Worm (Caenorhabditis elegans) whole organism, L1 larva: ENCODE measurements around the gene F52H2.5.
A peak's percentile ranks its signal among the peaks of the same experiment; 100 is the strongest.

Experiments used
- C04F5.9 ChIP-seq: sonication (generic microtip); optimal IDR thresholded peaks from 2 replicates; lab custom pipeline; 2016; ENCODE audit warnings: missing genetic modification characterization, missing compliant biosample characterization
- C34B4.2 ChIP-seq: sonication (generic microtip); optimal IDR thresholded peaks from 2 replicates; lab custom pipeline; 2017; ENCODE audit warnings: mild to moderate bottlenecking, missing genetic modification characterization, missing compliant biosample characterization
- F16B12.6 ChIP-seq: fragments of 150-350 bp; optimal IDR thresholded peaks from 2 replicates; lab custom pipeline; 2014; ENCODE audit warnings: missing biosample characterization, missing genetic modification characterization
- aha-1 ChIP-seq: fragments of 150-350 bp; optimal IDR thresholded peaks from 2 replicates; lab custom pipeline; 2014; ENCODE audit warnings: missing biosample characterization, missing genetic modification characterization
- alr-1 ChIP-seq: fragments of 200-800 bp; sonication (Bioruptor generic); optimal IDR thresholded peaks from 2 replicates; lab custom pipeline; 2018; ENCODE audit warnings: borderline replicate concordance, mild to moderate bottlenecking, missing genetic modification characterization, missing compliant biosample characterization
- ama-1 ChIP-seq: fragments of 150-350 bp; optimal IDR thresholded peaks from 2 replicates; lab custom pipeline; 2014
- ceh-8 ChIP-seq: fragments of 200-800 bp; sonication (Bioruptor generic); optimal IDR thresholded peaks from 2 replicates; lab custom pipeline; 2018; ENCODE audit warnings: mild to moderate bottlenecking, missing genetic modification characterization, moderate library complexity, missing compliant biosample characterization
- ceh-82 ChIP-seq, 3 experiments: fragments of 150-350 bp in 1 of 3; sonication (generic microtip) in 2 of 3; optimal IDR thresholded peaks; 2 replicates each; lab custom pipeline; 2014 to 2017; ENCODE audit warnings: missing biosample characterization in 3 of 3, missing genetic modification characterization in 3 of 3
- dpl-1 ChIP-seq, 3 experiments: fragments of 150-350 bp in 2 of 3; sonication (generic microtip) in 1 of 3; optimal IDR thresholded peaks; 2 replicates each; lab custom pipeline; 2014 to 2017; ENCODE audit warnings: missing biosample characterization in 3 of 3, missing genetic modification characterization in 3 of 3, missing genetic modification reagents in 3 of 3
- efl-1 ChIP-seq, 4 experiments: fragments of 150-350 bp; optimal IDR thresholded peaks in 3 of 4; peaks in 1 of 4; 1 replicate in 1 of 4; 2 replicates in 3 of 4; lab custom pipeline; 2014; ENCODE audit warnings: missing biosample characterization in 2 of 4, missing genetic modification characterization in 2 of 4, missing genetic modification reagents in 2 of 4
- efl-3 ChIP-seq: fragments of 200-800 bp; sonication (Bioruptor generic); optimal IDR thresholded peaks from 2 replicates; lab custom pipeline; 2018; ENCODE audit warnings: mild to moderate bottlenecking, missing genetic modification characterization, missing compliant biosample characterization
- egl-13 ChIP-seq: sonication (generic microtip); optimal IDR thresholded peaks from 2 replicates; lab custom pipeline; 2016; ENCODE audit warnings: missing genotype, missing genetic modification reagents, missing genetic modification characterization, missing compliant biosample characterization
- egl-27 ChIP-seq, 2 experiments: fragments of 150-350 bp in 1 of 2; sonication (generic microtip); optimal IDR thresholded peaks; 3 replicates each; lab custom pipeline; 2017 to 2018; ENCODE audit warnings: missing biosample characterization in 2 of 2, missing genetic modification characterization in 2 of 2, missing genetic modification reagents in 2 of 2
- elt-2 ChIP-seq: sonication (generic microtip); optimal IDR thresholded peaks from 2 replicates; lab custom pipeline; 2016; ENCODE audit warnings: missing genetic modification characterization, mild to moderate bottlenecking, inconsistent platforms, missing compliant biosample characterization, missing genetic modification reagents
- ets-5 ChIP-seq: fragments of 200-800 bp; sonication (Bioruptor generic); IDR thresholded peaks from 2 replicates; pipeline ENCODE4 v1.3.6; 2022; ENCODE audit warnings: missing genetic modification characterization, missing compliant biosample characterization
- fkh-8 ChIP-seq: sonication (generic microtip); optimal IDR thresholded peaks from 2 replicates; lab custom pipeline; 2016; ENCODE audit warnings: mild to moderate bottlenecking, missing genetic modification characterization, missing compliant biosample characterization
- fos-1 ChIP-seq: fragments of 150-350 bp; optimal IDR thresholded peaks from 2 replicates; lab custom pipeline; 2014; ENCODE audit warnings: missing biosample characterization, missing genetic modification characterization
- hlh-17 ChIP-seq: fragments of 200-800 bp; sonication (Bioruptor generic); optimal IDR thresholded peaks from 2 replicates; lab custom pipeline; 2018; ENCODE audit warnings: missing genetic modification characterization, mild to moderate bottlenecking, missing compliant biosample characterization, moderate library complexity, borderline replicate concordance
- hpl-2 ChIP-seq: fragments of 150-350 bp; optimal IDR thresholded peaks from 2 replicates; lab custom pipeline; 2014; ENCODE audit warnings: missing biosample characterization, missing genetic modification reagents, missing genetic modification characterization
- irx-1 ChIP-seq: sonication (generic microtip); optimal IDR thresholded peaks from 2 replicates; lab custom pipeline; 2016; ENCODE audit warnings: missing genetic modification characterization, missing compliant biosample characterization
- jun-1 ChIP-seq: fragments of 150-350 bp; optimal IDR thresholded peaks from 2 replicates; lab custom pipeline; 2014; ENCODE audit warnings: missing biosample characterization, missing genetic modification reagents, missing genetic modification characterization
- lin-13 ChIP-seq: fragments of 150-350 bp; optimal IDR thresholded peaks from 2 replicates; lab custom pipeline; 2014; ENCODE audit warnings: missing biosample characterization, missing genetic modification reagents, missing genetic modification characterization
- lin-14 ChIP-seq: fragments of 200-800 bp; sonication (Bioruptor generic); optimal IDR thresholded peaks from 2 replicates; lab custom pipeline; 2018; ENCODE audit warnings: mild to moderate bottlenecking, missing genetic modification characterization, moderate library complexity, missing compliant biosample characterization
- lin-15B ChIP-seq: fragments of 150-350 bp; sonication (generic microtip); optimal IDR thresholded peaks from 3 replicates; lab custom pipeline; 2014; ENCODE audit warnings: missing biosample characterization, missing genetic modification characterization
- lin-35 ChIP-seq, 2 experiments: fragments of 150-350 bp; optimal IDR thresholded peaks; 2 replicates each; lab custom pipeline; 2014; ENCODE audit warnings: missing biosample characterization in 2 of 2, missing genetic modification characterization in 2 of 2, missing genetic modification reagents in 2 of 2
- lir-3 ChIP-seq: sonication (generic microtip); optimal IDR thresholded peaks from 2 replicates; lab custom pipeline; 2016; ENCODE audit warnings: mild to moderate bottlenecking, missing genetic modification characterization, moderate library complexity, missing compliant biosample characterization; ENCODE audit not compliant: poor library complexity
- lsy-2 ChIP-seq, 2 experiments: fragments of 150-350 bp; optimal IDR thresholded peaks; 2 replicates each; lab custom pipeline; 2014; ENCODE audit warnings: missing biosample characterization in 2 of 2, missing genetic modification characterization in 2 of 2
- mef-2 ChIP-seq: fragments of 150-350 bp; optimal IDR thresholded peaks from 2 replicates; lab custom pipeline; 2014; ENCODE audit warnings: missing biosample characterization, missing genetic modification characterization
- mep-1 ChIP-seq: fragments of 150-350 bp; optimal IDR thresholded peaks from 2 replicates; lab custom pipeline; 2014; ENCODE audit warnings: missing biosample characterization, missing genetic modification characterization
- nhr-11 ChIP-seq: fragments of 150-350 bp; optimal IDR thresholded peaks from 2 replicates; lab custom pipeline; 2014; ENCODE audit warnings: missing biosample characterization, missing genetic modification characterization
- nhr-12 ChIP-seq: sonication (generic microtip); optimal IDR thresholded peaks from 2 replicates; lab custom pipeline; 2017; ENCODE audit warnings: missing biosample characterization, missing genetic modification characterization
- nhr-237 ChIP-seq: fragments of 150-350 bp; optimal IDR thresholded peaks from 2 replicates; lab custom pipeline; 2014; ENCODE audit warnings: missing biosample characterization, missing genetic modification characterization
- nhr-76 ChIP-seq: sonication (generic microtip); optimal IDR thresholded peaks from 2 replicates; lab custom pipeline; 2017; ENCODE audit warnings: missing biosample characterization, missing genetic modification characterization
- nhr-77 ChIP-seq: fragments of 150-350 bp; optimal IDR thresholded peaks from 2 replicates; lab custom pipeline; 2014; ENCODE audit warnings: missing biosample characterization, missing genetic modification characterization
- nhr-90 ChIP-seq: sonication (generic microtip); optimal IDR thresholded peaks from 2 replicates; lab custom pipeline; 2016; ENCODE audit warnings: mild to moderate bottlenecking, missing genetic modification characterization, missing compliant biosample characterization; ENCODE audit not compliant: poor library complexity
- pag-3 ChIP-seq: sonication (generic microtip); optimal IDR thresholded peaks from 2 replicates; lab custom pipeline; 2017; ENCODE audit warnings: missing genetic modification characterization, mild to moderate bottlenecking, missing compliant biosample characterization, antibody characterized with exemption, borderline replicate concordance; ENCODE audit not compliant: insufficient read depth
- pax-3 ChIP-seq: fragments of 200-800 bp; sonication (Bioruptor generic); optimal IDR thresholded peaks from 2 replicates; lab custom pipeline; 2018; ENCODE audit warnings: mild to moderate bottlenecking, missing genetic modification characterization, moderate library complexity, missing compliant biosample characterization
- pqm-1 ChIP-seq: sonication (generic microtip); optimal IDR thresholded peaks from 3 replicates; lab custom pipeline; 2017; ENCODE audit warnings: missing biosample characterization, missing genetic modification characterization
- rnt-1 ChIP-seq: sonication (generic microtip); optimal IDR thresholded peaks from 2 replicates; lab custom pipeline; 2016; ENCODE audit warnings: mild to moderate bottlenecking, missing genetic modification characterization, moderate library complexity, missing compliant biosample characterization
- snpc-4 ChIP-seq: fragments of 150-350 bp; optimal IDR thresholded peaks from 2 replicates; lab custom pipeline; 2014; ENCODE audit warnings: missing biosample characterization, missing genetic modification characterization
- sptf-1 ChIP-seq: fragments of 150-350 bp; optimal IDR thresholded peaks from 2 replicates; lab custom pipeline; 2014; ENCODE audit warnings: missing biosample characterization, missing genetic modification characterization
- sup-37 ChIP-seq: fragments of 200-800 bp; sonication (Bioruptor generic); optimal IDR thresholded peaks from 2 replicates; lab custom pipeline; 2018; ENCODE audit warnings: mild to moderate bottlenecking, missing genetic modification characterization, missing compliant biosample characterization
- swsn-7 ChIP-seq: sonication (generic microtip); optimal IDR thresholded peaks from 2 replicates; lab custom pipeline; 2016; ENCODE audit warnings: missing genetic modification characterization, missing compliant biosample characterization
- tlp-1 ChIP-seq: fragments of 150-350 bp; optimal IDR thresholded peaks from 2 replicates; lab custom pipeline; 2014; ENCODE audit warnings: missing biosample characterization, missing genetic modification characterization
- unc-30 ChIP-seq: sonication (generic microtip); optimal IDR thresholded peaks from 2 replicates; lab custom pipeline; 2017; ENCODE audit warnings: missing biosample characterization, missing genetic modification characterization
- unc-98 ChIP-seq: fragments of 200-800 bp; sonication (Bioruptor generic); IDR thresholded peaks from 2 replicates; pipeline ENCODE4 v1.3.6; 2022; ENCODE audit warnings: missing genetic modification characterization, missing compliant biosample characterization
- xbp-1 ChIP-seq: sonication (generic microtip); optimal IDR thresholded peaks from 2 replicates; lab custom pipeline; 2016; ENCODE audit warnings: missing genetic modification characterization, missing compliant biosample characterization
- ztf-4 ChIP-seq: fragments of 150-350 bp; optimal IDR thresholded peaks from 2 replicates; lab custom pipeline; 2014; ENCODE audit warnings: missing biosample characterization, missing genetic modification characterization

F52H2.5 gene

ce11 chrX:2527877-2528276 lies 32.0 kb downstream of the F52H2.5 start (continued):
- TF ChIP-seq nhr-11 (tag; lab: Kevin White, UChicago): no peak
- TF ChIP-seq ama-1 (lab: Kevin White, UChicago): no peak
- no peak for TF ChIP-seq irx-1 (tag; lab: Kevin White, UChicago)
- no peak for TF ChIP-seq alr-1 (tag; lab: Kevin White, UChicago)
- no peak for TF ChIP-seq egl-13 (tag; lab: Kevin White, UChicago)
- TF ChIP-seq nhr-76 (tag; lab: Kevin White, UChicago): no peak
- no peak for TF ChIP-seq sup-37 (GFP tag; lab: Kevin White, UChicago)
- TF ChIP-seq nhr-77 (tag; lab: Kevin White, UChicago): peak; percentile 7
- no peak for TF ChIP-seq ztf-4 (tag; lab: Kevin White, UChicago)
- no peak for TF ChIP-seq hlh-17 (GFP tag; lab: Kevin White, UChicago)
- TF ChIP-seq mep-1 (tag; lab: Kevin White, UChicago): no peak
- TF ChIP-seq ceh-8 (GFP tag; lab: Kevin White, UChicago): no peak
- no peak for TF ChIP-seq aha-1 (tag; lab: Kevin White, UChicago)
- TF ChIP-seq snpc-4 (tag; lab: Kevin White, UChicago): no peak
- no peak for TF ChIP-seq pag-3 (tag; lab: Kevin White, UChicago)
- no peak for TF ChIP-seq lin-13 (GFP tag; lab: Kevin White, UChicago)
- no peak for TF ChIP-seq pax-3 (tag; lab: Kevin White, UChicago)
- TF ChIP-seq fkh-8 (tag; lab: Kevin White, UChicago): peak; percentile 7
- TF ChIP-seq efl-1 (optimal IDR thresholded peaks at IDR 0.05; lab: Kevin White, UChicago): no peak
- no peak for TF ChIP-seq efl-1 (GFP tag; optimal IDR thresholded peaks at IDR 0.05 in 1 of 2; lab: Kevin White, UChicago)
- TF ChIP-seq ets-5 (GFP tag; lab: Robert Waterston, UW): no peak
- no peak for TF ChIP-seq lsy-2 (tag; optimal IDR thresholded peaks at IDR 0.05; lab: Kevin White, UChicago)
- no peak for TF ChIP-seq nhr-12 (tag; lab: Kevin White, UChicago)
- TF ChIP-seq elt-2 (tag; lab: Kevin White, UChicago): no peak
- TF ChIP-seq hpl-2 (GFP tag; lab: Kevin White, UChicago): no peak
- peak in 2 of 3 experiments; percentile 47 to 52 for TF ChIP-seq ceh-82 (tag; optimal IDR thresholded peaks at IDR 0.05; lab: Kevin White, UChicago)
- TF ChIP-seq lir-3 (tag; lab: Kevin White, UChicago): no peak
- peak; percentile 32 for TF ChIP-seq swsn-7 (tag; lab: Kevin White, UChicago)
- TF ChIP-seq sptf-1 (tag; lab: Kevin White, UChicago): no peak
- no peak for TF ChIP-seq unc-30 (tag; lab: Kevin White, UChicago)
- TF ChIP-seq C34B4.2 (tag; lab: Kevin White, UChicago): no peak

ce11 chrX:2527194-2527593 lies 32.7 kb downstream of the F52H2.5 start:
- TF ChIP-seq pqm-1 (tag; lab: Kevin White, UChicago) (no peak), alr-1 (tag; lab: Kevin White, UChicago) (peak; percentile 96), fos-1 (tag; lab: Kevin White, UChicago) (no peak), sup-37 (GFP tag; lab: Kevin White, UChicago) (no peak), mef-2 (tag; lab: Kevin White, UChicago) (no peak)
- TF ChIP-seq, all 84 proteins: peak for 1

ce11 chrX:2526078-2526477 lies 33.8 kb downstream of the F52H2.5 start:
- TF ChIP-seq rnt-1 (tag; lab: Kevin White, UChicago) (no peak), efl-3 (GFP tag; lab: Kevin White, UChicago) (no peak), nhr-90 (tag; lab: Kevin White, UChicago) (no peak), tlp-1 (tag; lab: Kevin White, UChicago) (no peak), jun-1 (no peak), egl-27 (tag; optimal IDR thresholded peaks at IDR 0.05; lab: Kevin White, UChicago) (no peak), lin-14 (GFP tag; lab: Kevin White, UChicago) (no peak), nhr-237 (tag; lab: Kevin White, UChicago) (no peak), lir-3 (tag; lab: Kevin White, UChicago) (no peak), hpl-2 (GFP tag; lab: Kevin White, UChicago) (no peak), lin-15B (tag; lab: Kevin White, UChicago) (no peak), dpl-1 (GFP tag; optimal IDR thresholded peaks at IDR 0.05; lab: Kevin White, UChicago) (no peak), nhr-12 (tag; lab: Kevin White, UChicago) (no peak), xbp-1 (tag; lab: Kevin White, UChicago) (no peak), nhr-11 (tag; lab: Kevin White, UChicago) (no peak), F16B12.6 (tag; lab: Kevin White, UChicago) (no peak), unc-98 (GFP tag; lab: Robert Waterston, UW) (no peak), C04F5.9 (tag; lab: Kevin White, UChicago) (no peak), lin-35 (GFP tag; optimal IDR thresholded peaks at IDR 0.05; lab: Kevin White, UChicago) (no peak), alr-1 (tag; lab: Kevin White, UChicago) (no peak)
